Fruit fly (Drosophila melanogaster) whole organism, embryonic: ENCODE results near the gene mats.
A peak's percentile ranks its signal among the peaks of the same experiment; 100 is the strongest.

Experiments
- CG11247 ChIP-seq: fragments of 200-800 bp; sonication (Bioruptor generic); IDR thresholded peaks from 2 replicates; pipeline ENCODE4 v1.3.6; 2022; ENCODE audit warnings: missing biosample characterization, missing genetic modification characterization
- CG12071 ChIP-seq: fragments of 200-800 bp; sonication (Bioruptor generic); optimal IDR thresholded peaks from 3 replicates; lab custom pipeline; 2018; ENCODE audit warnings: missing biosample characterization, mild to moderate bottlenecking, missing genetic modification characterization
- CG14667 ChIP-seq: fragments of 200-800 bp; sonication (Bioruptor generic); IDR thresholded peaks from 2 replicates; pipeline ENCODE4 v1.3.6; 2022; ENCODE audit warnings: missing biosample characterization, missing genetic modification characterization
- CG31441 ChIP-seq: fragments of 200-800 bp; sonication (Bioruptor generic); IDR thresholded peaks from 2 replicates; pipeline ENCODE4 v1.3.6; 2022; ENCODE audit warnings: missing biosample characterization, missing genetic modification characterization
- CG43689 ChIP-seq: fragments of 200-800 bp; sonication (Bioruptor generic); IDR thresholded peaks from 2 replicates; pipeline ENCODE4 v1.3.6; 2022; ENCODE audit warnings: missing biosample characterization, missing genetic modification characterization
- ash1 ChIP-seq: fragments of 200-800 bp; sonication (Bioruptor generic); optimal IDR thresholded peaks from 2 replicates; lab custom pipeline; 2018; ENCODE audit warnings: missing biosample characterization, mild to moderate bottlenecking, missing genetic modification characterization
- gsb-n ChIP-seq: fragments of 200-800 bp; sonication (Bioruptor generic); optimal IDR thresholded peaks from 3 replicates; lab custom pipeline; 2018; ENCODE audit warnings: missing biosample characterization, mild to moderate bottlenecking, missing genetic modification characterization
- nom ChIP-seq: fragments of 200-800 bp; sonication (Bioruptor generic); optimal IDR thresholded peaks from 2 replicates; lab custom pipeline; 2017; ENCODE audit warnings: missing biosample characterization, missing genetic modification characterization, mild to moderate bottlenecking, moderate library complexity, missing genetic modification reagents
- usp ChIP-seq: fragments of >200 bp; optimal IDR thresholded peaks from 2 replicates; lab custom pipeline; 2017; ENCODE audit warnings: missing biosample characterization, missing genetic modification characterization

DNA sequence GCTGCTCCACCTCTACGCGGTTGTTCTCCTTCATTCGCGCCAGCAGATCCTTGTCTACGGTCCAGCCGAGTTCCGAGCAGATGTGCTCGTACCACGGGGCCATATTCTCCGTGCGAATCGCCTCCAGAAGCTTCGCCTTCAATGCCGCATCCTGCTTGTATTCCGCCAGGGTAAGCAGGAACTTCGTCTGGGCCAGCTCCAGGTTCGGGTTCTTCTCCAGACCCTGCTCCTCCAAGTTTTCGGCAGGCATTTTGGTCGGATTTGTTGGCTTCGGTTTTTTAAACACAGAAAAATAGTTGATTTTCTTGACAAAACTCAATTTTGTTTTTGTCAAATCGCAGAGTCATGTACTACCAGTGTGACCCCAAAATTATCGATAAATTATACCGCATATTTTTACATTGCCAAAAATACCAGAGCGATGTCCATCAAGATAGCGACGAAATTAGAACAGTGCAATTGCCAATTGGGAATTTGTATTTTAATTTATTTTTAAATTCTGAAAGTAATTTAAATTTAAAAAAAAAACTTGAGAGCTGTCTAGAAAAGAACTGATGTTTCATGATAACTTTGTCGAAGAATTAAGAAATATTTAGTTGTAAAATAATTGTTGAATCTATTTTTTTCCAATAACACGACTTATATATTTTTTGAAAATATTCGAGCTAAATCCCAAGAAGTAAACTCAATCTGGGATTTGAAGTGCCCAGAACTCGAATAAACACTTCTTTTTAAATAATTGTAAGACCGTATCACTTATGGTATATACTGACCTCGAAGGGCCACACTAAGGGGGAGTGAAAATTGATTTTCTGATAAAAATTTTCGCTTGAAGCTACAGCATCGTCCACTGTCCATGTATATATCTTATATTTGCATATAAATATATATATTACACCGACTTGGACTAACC, 41.0 kb downstream of the mats start, which contains the start of the genes Rpn7 and AP-2mu:
- TF ChIP-seq CG12071 (GFP tag; lab: Kevin White, UChicago) (no peak), ash1 (no peak), usp (GFP tag; lab: Kevin White, UChicago) (no peak), CG14667 (GFP tag; lab: Robert Waterston, UW) (no peak), CG11247 (GFP tag; lab: Robert Waterston, UW) (no peak), gsb-n (tag; lab: Kevin White, UChicago) (no peak), nom (GFP tag; lab: Kevin White, UChicago) (no peak), CG31441 (GFP tag; lab: Robert Waterston, UW) (peak; percentile 52; the same call in 1 of the 2 replicates), CG43689 (GFP tag; lab: Robert Waterston, UW) (no peak)
